Worm (Caenorhabditis elegans) whole organism, young adult: ENCODE results near the gene alfa-1.

Source experiments
- F57C9.4 ChIP-seq: sonication (generic microtip); optimal IDR thresholded peaks from 2 replicates; lab custom pipeline; 2017; ENCODE audit warnings: mild to moderate bottlenecking, missing genetic modification characterization, missing compliant biosample characterization
- ztf-22 ChIP-seq: fragments of 200-800 bp; sonication (Bioruptor generic); optimal IDR thresholded peaks from 2 replicates; lab custom pipeline; 2018; ENCODE audit warnings: mild to moderate bottlenecking, missing genetic modification characterization, moderate library complexity, missing compliant biosample characterization

DNA sequence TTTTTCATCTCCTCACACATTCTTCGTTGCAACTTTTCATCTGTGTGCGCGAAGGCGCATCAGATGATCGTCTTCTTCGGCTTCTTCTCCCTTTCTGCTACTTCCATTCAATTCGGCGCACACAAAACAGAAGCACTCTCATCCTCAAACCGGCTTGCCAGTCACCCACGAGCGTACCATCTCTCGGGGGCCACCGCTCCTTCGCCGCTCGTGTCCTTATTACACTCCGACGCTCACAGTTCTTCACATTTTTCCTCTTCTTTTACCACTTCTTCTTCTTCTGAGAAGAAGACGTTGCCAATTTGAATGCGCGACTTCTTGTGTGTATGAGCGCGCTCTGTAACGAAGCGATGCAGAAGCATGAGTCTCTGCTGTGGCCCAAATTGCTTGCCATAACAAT lies 16.2 kb upstream of the alfa-1 start:
- no peak for TF ChIP-seq ztf-22
- no peak for TF ChIP-seq F57C9.4 (tag; lab: Kevin White, UChicago)
